Fruit fly (Drosophila melanogaster) whole organism, prepupa: ENCODE results near the gene cnir.

Source experiments
- Blimp-1 ChIP-seq: fragments of 200-800 bp; sonication (Bioruptor generic); optimal IDR thresholded peaks from 3 replicates; lab custom pipeline; 2017; ENCODE audit warnings: missing biosample characterization, missing genetic modification characterization, mild to moderate bottlenecking, moderate library complexity, missing genetic modification reagents
- CG10669 ChIP-seq: fragments of 200-800 bp; sonication (Bioruptor generic); optimal IDR thresholded peaks from 3 replicates; lab custom pipeline; 2018; ENCODE audit warnings: missing biosample characterization, mild to moderate bottlenecking, missing genetic modification characterization, moderate library complexity
- CG11294 ChIP-seq: fragments of 200-800 bp; sonication (Bioruptor generic); IDR thresholded peaks from 2 replicates; pipeline ENCODE4 v1.3.6; 2022; ENCODE audit warnings: missing biosample characterization, missing genetic modification characterization
- CG15336 ChIP-seq: fragments of 200-800 bp; sonication (Bioruptor generic); IDR thresholded peaks from 2 replicates; pipeline ENCODE4 v1.3.6; 2022; ENCODE audit warnings: missing biosample characterization, missing genetic modification characterization
- CG16779 ChIP-seq: fragments of 200-800 bp; sonication (Bioruptor generic); optimal IDR thresholded peaks from 3 replicates; lab custom pipeline; 2017; ENCODE audit warnings: missing biosample characterization, mild to moderate bottlenecking, missing genetic modification characterization
- CG31627 ChIP-seq: fragments of 200-800 bp; sonication (Bioruptor generic); optimal IDR thresholded peaks from 3 replicates; lab custom pipeline; 2016; ENCODE audit warnings: missing biosample characterization, missing genetic modification characterization
- CG32006 ChIP-seq: fragments of 200-800 bp; sonication (Bioruptor generic); optimal IDR thresholded peaks from 3 replicates; lab custom pipeline; 2017; ENCODE audit warnings: missing biosample characterization, mild to moderate bottlenecking, missing genetic modification characterization
- CG34406 ChIP-seq: fragments of 200-800 bp; sonication (Bioruptor generic); optimal IDR thresholded peaks from 3 replicates; lab custom pipeline; 2016; ENCODE audit warnings: missing biosample characterization, missing genetic modification characterization
- CG3919 ChIP-seq: fragments of 200-800 bp; sonication (Bioruptor generic); optimal IDR thresholded peaks from 3 replicates; lab custom pipeline; 2016; ENCODE audit warnings: missing biosample characterization, missing genetic modification characterization
- CG4318 ChIP-seq: fragments of 200-800 bp; sonication (Bioruptor generic); optimal IDR thresholded peaks from 3 replicates; lab custom pipeline; 2017; ENCODE audit warnings: missing biosample characterization, mild to moderate bottlenecking, missing genetic modification characterization
- CG6276 ChIP-seq: fragments of 200-800 bp; sonication (Bioruptor generic); optimal IDR thresholded peaks from 2 replicates; lab custom pipeline; 2017; ENCODE audit warnings: missing biosample characterization, mild to moderate bottlenecking, missing genetic modification characterization
- CG6792 ChIP-seq: fragments of 200-800 bp; sonication (Bioruptor generic); optimal IDR thresholded peaks from 3 replicates; lab custom pipeline; 2016; ENCODE audit warnings: missing biosample characterization, missing genetic modification characterization
- CG6808 ChIP-seq: fragments of 200-800 bp; sonication (Bioruptor generic); optimal IDR thresholded peaks from 3 replicates; lab custom pipeline; 2017; ENCODE audit warnings: missing biosample characterization, missing genetic modification characterization, mild to moderate bottlenecking, moderate library complexity, missing genetic modification reagents
- CG7368 ChIP-seq: fragments of 200-800 bp; sonication (Bioruptor generic); optimal IDR thresholded peaks from 3 replicates; lab custom pipeline; 2016; ENCODE audit warnings: missing biosample characterization, missing genetic modification characterization
- Ets96B ChIP-seq: fragments of 200-800 bp; optimal IDR thresholded peaks from 2 replicates; lab custom pipeline; 2019; ENCODE audit warnings: missing biosample characterization, mild to moderate bottlenecking, missing genetic modification characterization, moderate library complexity
- Gug ChIP-seq: fragments of 200-800 bp; sonication (Bioruptor generic); IDR thresholded peaks from 2 replicates; pipeline ENCODE4 v1.3.6; 2022; ENCODE audit warnings: missing biosample characterization, missing genetic modification characterization
- Hr38 ChIP-seq: sonication (Bioruptor generic); optimal IDR thresholded peaks from 2 replicates; lab custom pipeline; 2016; ENCODE audit warnings: missing biosample characterization, missing genetic modification characterization
- Hr39 ChIP-seq: fragments of 200-800 bp; sonication (Bioruptor generic); optimal IDR thresholded peaks from 2 replicates; lab custom pipeline; 2016; ENCODE audit warnings: missing biosample characterization, missing genetic modification characterization
- Lpt ChIP-seq: fragments of 200-800 bp; sonication (Bioruptor generic); optimal IDR thresholded peaks from 3 replicates; lab custom pipeline; 2016; ENCODE audit warnings: missing biosample characterization, missing genetic modification characterization
- Met ChIP-seq: fragments of 200-800 bp; sonication (Bioruptor generic); optimal IDR thresholded peaks from 3 replicates; lab custom pipeline; 2016; ENCODE audit warnings: missing biosample characterization, missing genetic modification characterization
- OdsH ChIP-seq: fragments of 200-800 bp; sonication (Bioruptor generic); optimal IDR thresholded peaks from 3 replicates; lab custom pipeline; 2016; ENCODE audit warnings: missing biosample characterization, missing genetic modification characterization
- Smox ChIP-seq: fragments of 200-800 bp; sonication (Bioruptor generic); optimal IDR thresholded peaks from 3 replicates; lab custom pipeline; 2016; ENCODE audit warnings: missing biosample characterization, missing genetic modification characterization
- Sox102F ChIP-seq: fragments of 200-800 bp; sonication (Bioruptor generic); optimal IDR thresholded peaks from 2 replicates; lab custom pipeline; 2016; ENCODE audit warnings: missing biosample characterization, mild to moderate bottlenecking, missing genetic modification characterization
- Sox14 ChIP-seq: fragments of 200-800 bp; sonication (Bioruptor generic); optimal IDR thresholded peaks from 3 replicates; lab custom pipeline; 2016; ENCODE audit warnings: missing biosample characterization, missing genetic modification characterization
- achi ChIP-seq: fragments of 200-800 bp; sonication (Bioruptor generic); optimal IDR thresholded peaks from 3 replicates; lab custom pipeline; 2016; ENCODE audit warnings: missing biosample characterization, missing genetic modification characterization
- acj6 ChIP-seq: fragments of 200-800 bp; sonication (Bioruptor generic); optimal IDR thresholded peaks from 3 replicates; lab custom pipeline; 2016; ENCODE audit warnings: missing biosample characterization, missing genetic modification characterization
- cyc ChIP-seq: fragments of 200-800 bp; sonication (Bioruptor generic); optimal IDR thresholded peaks from 3 replicates; lab custom pipeline; 2016; ENCODE audit warnings: missing biosample characterization, missing genetic modification characterization
- dsx ChIP-seq: fragments of 200-800 bp; optimal IDR thresholded peaks from 3 replicates; lab custom pipeline; 2019; ENCODE audit warnings: missing biosample characterization, mild to moderate bottlenecking, missing genetic modification characterization, moderate library complexity; ENCODE audit not compliant: poor library complexity, severe bottlenecking
- eg ChIP-seq: fragments of 200-800 bp; sonication (Bioruptor generic); IDR thresholded peaks from 3 replicates; pipeline ENCODE4 v1.3.6; 2022; ENCODE audit warnings: missing biosample characterization, missing genetic modification characterization
- net ChIP-seq: fragments of 200-800 bp; sonication (Bioruptor generic); optimal IDR thresholded peaks from 3 replicates; lab custom pipeline; 2016; ENCODE audit warnings: missing biosample characterization, missing genetic modification characterization
- pdm3 ChIP-seq: fragments of 200-800 bp; sonication (Bioruptor generic); optimal IDR thresholded peaks from 3 replicates; lab custom pipeline; 2016; ENCODE audit warnings: missing biosample characterization, missing genetic modification characterization
- spab ChIP-seq: fragments of 200-800 bp; sonication (Bioruptor generic); optimal IDR thresholded peaks from 2 replicates; lab custom pipeline; 2017; ENCODE audit warnings: missing biosample characterization, mild to moderate bottlenecking, missing genetic modification characterization, missing genetic modification reagents
- vri ChIP-seq: fragments of 200-800 bp; sonication (Bioruptor generic); optimal IDR thresholded peaks from 3 replicates; lab custom pipeline; 2016; ENCODE audit warnings: missing biosample characterization, mild to moderate bottlenecking, missing genetic modification characterization

cnir gene

DNA sequence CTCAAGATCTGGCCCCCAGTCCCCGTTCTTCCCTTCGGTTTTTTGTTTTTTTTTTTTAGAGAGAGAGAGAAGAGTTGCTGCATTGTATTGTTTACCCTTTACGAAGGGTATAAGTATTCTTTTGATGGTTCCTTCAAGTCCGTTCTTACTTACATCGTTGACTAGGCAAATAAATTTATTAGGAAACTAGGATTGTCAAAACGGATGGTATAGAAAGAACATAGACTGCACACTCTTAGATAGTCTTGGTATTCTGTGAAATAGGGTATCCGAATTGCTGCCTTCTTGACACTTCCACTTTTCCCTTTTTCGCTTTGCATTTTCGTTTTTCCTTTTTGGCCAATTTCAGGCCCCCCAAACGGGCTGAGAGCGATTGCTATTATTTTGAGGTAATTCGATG lies 28.1 kb downstream of the cnir start (continued):
- TF ChIP-seq OdsH (GFP tag; lab: Kevin White, UChicago) (peak; percentile 77), net (GFP tag; lab: Kevin White, UChicago) (peak; percentile 74), CG32006 (GFP tag; lab: Kevin White, UChicago) (peak; percentile 47), Sox102F (GFP tag; lab: Kevin White, UChicago) (peak; percentile 85), vri (GFP tag; lab: Kevin White, UChicago) (peak; percentile 65), CG11294 (no peak), Hr38 (GFP tag; lab: Kevin White, UChicago) (no peak), CG3919 (GFP tag; lab: Kevin White, UChicago) (peak; percentile 86), pdm3 (GFP tag; lab: Kevin White, UChicago) (peak; percentile 86), CG34406 (GFP tag; lab: Kevin White, UChicago) (peak; percentile 81), acj6 (GFP tag; lab: Kevin White, UChicago) (peak; percentile 83), CG6276 (no peak), CG15336 (GFP tag; lab: Robert Waterston, UW) (peak; percentile 57; the same call in 1 of the 2 replicates), Sox14 (peak; percentile 80), eg (GFP tag; lab: Robert Waterston, UW) (0 out of 3 replicates have a peak, but pooled peaks have one; percentile 19), achi (GFP tag; lab: Kevin White, UChicago) (peak; percentile 78), CG10669 (GFP tag; lab: Kevin White, UChicago) (peak; percentile 74), cyc (peak; percentile 88), Smox (peak; percentile 83)

DNA sequence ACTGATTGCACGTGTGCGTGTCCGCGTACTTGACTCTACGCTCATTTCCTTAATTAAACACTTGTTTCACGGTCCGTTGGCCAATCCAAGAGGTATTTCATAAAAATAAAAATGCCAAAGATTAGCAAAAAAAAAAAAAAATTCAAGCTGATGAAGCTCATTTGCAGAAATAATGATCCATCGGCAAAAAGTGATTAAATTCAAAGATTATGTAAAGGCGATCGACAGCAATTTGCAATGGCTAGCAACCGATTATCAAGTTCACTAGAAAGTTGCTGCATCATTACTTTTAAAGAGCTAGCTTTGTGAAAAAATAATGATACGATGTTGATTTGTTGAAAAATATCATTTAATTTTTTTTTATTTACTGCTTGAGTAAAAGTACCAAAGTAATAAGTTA lies 30.2 kb downstream of the cnir start:
- no peak for TF ChIP-seq Gug (GFP tag; lab: Robert Waterston, UW)
- no peak for TF ChIP-seq eg (GFP tag; lab: Robert Waterston, UW)
- no peak for TF ChIP-seq Ets96B
- TF ChIP-seq CG16779 = no peak
- TF ChIP-seq CG10669 (GFP tag; lab: Kevin White, UChicago) = no peak
- TF ChIP-seq CG6808 (GFP tag; lab: Kevin White, UChicago) = no peak
- no peak for TF ChIP-seq cyc
- TF ChIP-seq Lpt (GFP tag; lab: Kevin White, UChicago) = no peak

- TF ChIP-seq CG11294 (no peak), cyc (no peak), Blimp-1 (GFP tag; lab: Kevin White, UChicago) (no peak), dsx (GFP tag; lab: Kevin White, UChicago) (no peak), Sox102F (GFP tag; lab: Kevin White, UChicago) (no peak), Hr38 (GFP tag; lab: Kevin White, UChicago) (no peak), Lpt (GFP tag; lab: Kevin White, UChicago) (no peak), CG6792 (GFP tag; lab: Kevin White, UChicago) (no peak), CG32006 (GFP tag; lab: Kevin White, UChicago) (no peak), CG7368 (GFP tag; lab: Kevin White, UChicago) (no peak), Ets96B (no peak), Hr39 (GFP tag; lab: Kevin White, UChicago) (no peak), CG31627 (GFP tag; lab: Kevin White, UChicago) (no peak)
Observed at dm6 chr2L:3006925-3007426, 32.6 kb downstream of the cnir start.

DNA sequence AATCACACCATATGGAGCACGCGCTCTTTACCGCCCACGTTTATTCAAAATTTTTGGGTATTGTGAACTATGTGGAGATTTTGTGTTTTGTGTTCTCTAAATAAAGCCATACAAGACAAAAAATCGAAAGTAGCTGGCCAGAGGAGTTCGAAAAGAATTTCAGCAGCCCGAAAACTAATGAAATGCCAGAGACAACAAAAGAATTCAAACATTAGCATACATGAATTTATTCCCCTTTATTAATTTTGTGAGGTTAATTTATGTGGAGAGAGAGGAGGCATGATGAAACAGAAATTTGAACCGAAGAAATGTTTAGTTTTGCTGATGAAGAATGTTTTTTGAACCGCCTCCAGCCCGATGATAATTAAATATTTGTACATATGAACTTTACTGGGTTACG lies 33.4 kb downstream of the cnir start:
- no peak for TF ChIP-seq Met (GFP tag; lab: Kevin White, UChicago)
- no peak for TF ChIP-seq CG11294

DNA sequence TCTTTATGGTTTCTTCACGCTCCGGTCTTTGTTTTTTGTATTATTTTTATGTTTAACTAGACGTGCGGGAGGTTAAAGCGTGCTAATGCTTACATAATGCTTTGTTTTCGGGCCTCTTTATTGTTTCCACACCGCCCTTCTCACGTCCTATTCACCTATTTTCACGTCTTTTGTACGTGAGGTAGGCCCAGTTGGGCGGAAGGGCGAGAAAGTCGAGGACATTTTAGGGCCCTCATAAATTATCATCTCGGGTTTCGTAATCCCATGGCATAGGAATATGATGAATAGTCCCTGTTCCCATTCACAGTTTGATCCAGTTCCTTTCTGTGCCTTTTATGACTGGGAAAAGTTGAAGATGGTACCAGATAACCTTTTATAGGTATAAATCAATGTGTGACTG lies 34.1 kb downstream of the cnir start:
- TF ChIP-seq cyc (no peak), Gug (GFP tag; lab: Robert Waterston, UW) (no peak), Sox14 (no peak), eg (GFP tag; lab: Robert Waterston, UW) (no peak), CG4318 (GFP tag; lab: Kevin White, UChicago) (no peak), spab (GFP tag; lab: Kevin White, UChicago) (no peak), CG11294 (no peak), Met (GFP tag; lab: Kevin White, UChicago) (no peak)
